Worm (Caenorhabditis elegans) whole organism, mixed stage, embryonic: ENCODE measurements around the gene mrps-34.

Source experiments
- M03D4.4 ChIP-seq: sonication (generic microtip); optimal IDR thresholded peaks from 2 replicates; lab custom pipeline; 2017; ENCODE audit warnings: mild to moderate bottlenecking, missing genetic modification characterization, missing compliant biosample characterization
- blmp-1 ChIP-seq: fragments of 150-350 bp; optimal IDR thresholded peaks from 2 replicates; lab custom pipeline; 2014; ENCODE audit warnings: missing biosample characterization, missing genetic modification characterization
- ces-1 ChIP-seq: fragments of 150-350 bp; optimal IDR thresholded peaks from 2 replicates; lab custom pipeline; 2014; ENCODE audit warnings: missing biosample characterization, missing genetic modification reagents, missing genetic modification characterization
- cnd-1 ChIP-seq: fragments of 200-800 bp; sonication (Bioruptor generic); optimal IDR thresholded peaks from 2 replicates; lab custom pipeline; 2018; ENCODE audit warnings: mild to moderate bottlenecking, missing genetic modification characterization, missing compliant biosample characterization
- drap-1 ChIP-seq: fragments of 200-800 bp; sonication (Bioruptor generic); optimal IDR thresholded peaks from 3 replicates; lab custom pipeline; 2018; ENCODE audit warnings: mild to moderate bottlenecking, missing genetic modification characterization, missing compliant biosample characterization
- elt-1 ChIP-seq: sonication (generic microtip); optimal IDR thresholded peaks from 2 replicates; lab custom pipeline; 2017; ENCODE audit warnings: missing genetic modification characterization, mild to moderate bottlenecking, missing compliant biosample characterization, antibody characterized with exemption, moderate library complexity, borderline replicate concordance; ENCODE audit not compliant: insufficient read depth
- elt-3 ChIP-seq: fragments of 150-350 bp; optimal IDR thresholded peaks from 2 replicates; lab custom pipeline; 2014; ENCODE audit warnings: missing biosample characterization, missing genetic modification characterization
- flh-1 ChIP-seq: fragments of 200-800 bp; sonication (Bioruptor generic); optimal IDR thresholded peaks from 2 replicates; lab custom pipeline; 2018; ENCODE audit warnings: mild to moderate bottlenecking, missing genetic modification characterization, moderate library complexity, missing compliant biosample characterization
- ham-2 ChIP-seq: fragments of 200-800 bp; sonication (Bioruptor generic); optimal IDR thresholded peaks from 2 replicates; lab custom pipeline; 2018; ENCODE audit warnings: mild to moderate bottlenecking, missing genetic modification characterization, missing compliant biosample characterization
- hlh-1 ChIP-seq: fragments of 150-350 bp; optimal IDR thresholded peaks from 2 replicates; lab custom pipeline; 2014; ENCODE audit warnings: missing biosample characterization, missing genetic modification reagents, missing genetic modification characterization
- lin-13 ChIP-seq: fragments of 150-350 bp; optimal IDR thresholded peaks from 2 replicates; lab custom pipeline; 2014; ENCODE audit warnings: missing biosample characterization, missing genetic modification characterization
- lin-32 ChIP-seq: fragments of 200-800 bp; sonication (Bioruptor generic); optimal IDR thresholded peaks from 2 replicates; lab custom pipeline; 2018; ENCODE audit warnings: mild to moderate bottlenecking, missing genetic modification characterization, missing compliant biosample characterization
- lsy-2 ChIP-seq: fragments of 150-350 bp; optimal IDR thresholded peaks from 2 replicates; lab custom pipeline; 2014; ENCODE audit warnings: missing biosample characterization, missing genetic modification characterization
- mep-1 ChIP-seq: fragments of 150-350 bp; optimal IDR thresholded peaks from 2 replicates; lab custom pipeline; 2017; ENCODE audit warnings: missing biosample characterization, missing genetic modification reagents, missing genetic modification characterization, inconsistent platforms
- mls-2 ChIP-seq: sonication (generic microtip); optimal IDR thresholded peaks from 2 replicates; lab custom pipeline; 2016; ENCODE audit warnings: mild to moderate bottlenecking, missing genetic modification characterization, moderate library complexity, missing compliant biosample characterization
- nhr-12 ChIP-seq: fragments of 150-350 bp; optimal IDR thresholded peaks from 2 replicates; lab custom pipeline; 2014; ENCODE audit warnings: missing biosample characterization, missing genetic modification characterization
- nhr-2 ChIP-seq: fragments of 150-350 bp; optimal IDR thresholded peaks from 2 replicates; lab custom pipeline; 2014; ENCODE audit warnings: missing biosample characterization, missing genetic modification characterization
- nhr-237 ChIP-seq: fragments of 150-350 bp; optimal IDR thresholded peaks from 2 replicates; lab custom pipeline; 2014; ENCODE audit warnings: missing biosample characterization, missing genetic modification characterization
- nhr-28 ChIP-seq: fragments of 150-350 bp; optimal IDR thresholded peaks from 2 replicates; lab custom pipeline; 2014; ENCODE audit warnings: missing biosample characterization, missing genetic modification characterization
- pha-4 ChIP-seq: fragments of 150-350 bp; optimal IDR thresholded peaks from 2 replicates; lab custom pipeline; 2018; ENCODE audit warnings: missing biosample characterization, missing genetic modification reagents, missing genetic modification characterization
- sem-2 ChIP-seq: fragments of 200-800 bp; sonication (Bioruptor generic); optimal IDR thresholded peaks from 2 replicates; lab custom pipeline; 2018; ENCODE audit warnings: mild to moderate bottlenecking, missing genetic modification characterization, missing compliant biosample characterization
- snpc-4 ChIP-seq: fragments of 150-350 bp; optimal IDR thresholded peaks from 2 replicates; lab custom pipeline; 2014; ENCODE audit warnings: missing biosample characterization, missing genetic modification characterization
- sptf-1 ChIP-seq: sonication (generic microtip); optimal IDR thresholded peaks from 2 replicates; lab custom pipeline; 2017; ENCODE audit warnings: mild to moderate bottlenecking, missing genetic modification characterization, moderate library complexity, missing compliant biosample characterization
- tbx-8 ChIP-seq: fragments of 200-800 bp; sonication (Bioruptor generic); optimal IDR thresholded peaks from 2 replicates; lab custom pipeline; 2018; ENCODE audit warnings: mild to moderate bottlenecking, missing genetic modification characterization, moderate library complexity, missing compliant biosample characterization
- unc-120 ChIP-seq: sonication (generic microtip); optimal IDR thresholded peaks from 2 replicates; lab custom pipeline; 2017; ENCODE audit warnings: missing genetic modification characterization, missing compliant biosample characterization; ENCODE audit not compliant: poor library complexity, severe bottlenecking
- unc-39 ChIP-seq: fragments of 150-350 bp; optimal IDR thresholded peaks from 2 replicates; lab custom pipeline; 2014; ENCODE audit warnings: missing biosample characterization, missing genetic modification characterization
- unc-62 ChIP-seq: fragments of 150-350 bp; optimal IDR thresholded peaks from 2 replicates; lab custom pipeline; 2014; ENCODE audit warnings: missing biosample characterization, missing genetic modification reagents, missing genetic modification characterization
- zip-8 ChIP-seq: fragments of 150-350 bp; optimal IDR thresholded peaks from 2 replicates; lab custom pipeline; 2014; ENCODE audit warnings: missing biosample characterization, missing genetic modification characterization

mrps-34 gene

ce11 chrIII:4561286-4561685 lies 19.0 kb upstream of the mrps-34 start:
- TF ChIP-seq elt-3 (tag; lab: Kevin White, UChicago) (no peak), lin-32 (GFP tag; lab: Kevin White, UChicago) (no peak), unc-62 (GFP tag; lab: Kevin White, UChicago) (no peak), sem-2 (GFP tag; lab: Kevin White, UChicago) (no peak), M03D4.4 (tag; lab: Kevin White, UChicago) (no peak), drap-1 (no peak), ham-2 (GFP tag; lab: Kevin White, UChicago) (no peak), elt-1 (no peak), snpc-4 (tag; lab: Kevin White, UChicago) (no peak)

- peak; percentile 41 for TF ChIP-seq lsy-2 (tag; lab: Kevin White, UChicago)
- peak; percentile 75 for TF ChIP-seq zip-8 (tag; lab: Kevin White, UChicago)
- TF ChIP-seq unc-120 (tag; lab: Kevin White, UChicago), result peak; percentile 28
- no peak for TF ChIP-seq nhr-12
- no peak for TF ChIP-seq nhr-237
- peak; percentile 86 for TF ChIP-seq hlh-1 (tag; lab: Kevin White, UChicago)
- no peak for TF ChIP-seq flh-1
- TF ChIP-seq mep-1 (tag; lab: Kevin White, UChicago), result peak; percentile 51
- TF ChIP-seq lin-13 (tag; lab: Kevin White, UChicago), result peak; percentile 8
- TF ChIP-seq sptf-1, result no peak
- TF ChIP-seq elt-1, result peak; percentile 15
- peak; percentile 69 for TF ChIP-seq unc-62 (GFP tag; lab: Kevin White, UChicago)
- TF ChIP-seq drap-1, result peak; percentile 3
- TF ChIP-seq unc-39, result no peak
- no peak for TF ChIP-seq cnd-1 (tag; lab: Kevin White, UChicago)
- no peak for TF ChIP-seq mls-2 (tag; lab: Kevin White, UChicago)
- peak; percentile 37 for TF ChIP-seq ces-1
Observed at ce11 chrIII:4560393-4560890, 18.2 kb upstream of the mrps-34 start.

- no peak for TF ChIP-seq sptf-1
- TF ChIP-seq ces-1, result peak; percentile 3
Observed at ce11 chrIII:4555345-4555744, 13.1 kb upstream of the mrps-34 start.

ce11 chrIII:4553316-4553715 lies 11.1 kb upstream of the mrps-34 start, which contains the start of gene imph-1:
Gene imph-1, plus strand, starts transcription at chrIII:4553616.
- TF ChIP-seq nhr-12 (no peak), nhr-2 (tag; lab: Kevin White, UChicago) (no peak), unc-39 (no peak), tbx-8 (GFP tag; lab: Kevin White, UChicago) (no peak)

- no peak for TF ChIP-seq ces-1
- TF ChIP-seq unc-120 (tag; lab: Kevin White, UChicago), result no peak
- no peak for TF ChIP-seq mls-2 (tag; lab: Kevin White, UChicago)
Observed at ce11 chrIII:4552872-4553271, 10.6 kb upstream of the mrps-34 start.

- TF ChIP-seq pha-4 (tag; lab: Kevin White, UChicago) (peak; percentile 33), unc-62 (GFP tag; lab: Kevin White, UChicago) (no peak), nhr-12 (no peak), ham-2 (GFP tag; lab: Kevin White, UChicago) (no peak)
Observed at ce11 chrIII:4551963-4552362, 9.7 kb upstream of the mrps-34 start.

- TF ChIP-seq cnd-1 (tag; lab: Kevin White, UChicago), result no peak
Observed at ce11 chrIII:4548739-4549138, 6.5 kb upstream of the mrps-34 start, which contains the start of gene M88.4. Gene M88.4, plus strand, starts transcription at chrIII:4549039.

- no peak for TF ChIP-seq lin-13 (tag; lab: Kevin White, UChicago)
- no peak for TF ChIP-seq mep-1 (tag; lab: Kevin White, UChicago)
- no peak for TF ChIP-seq mls-2 (tag; lab: Kevin White, UChicago)
- TF ChIP-seq elt-3 (tag; lab: Kevin White, UChicago), result no peak
- TF ChIP-seq unc-120 (tag; lab: Kevin White, UChicago), result no peak
- TF ChIP-seq drap-1, result no peak
- TF ChIP-seq tbx-8 (GFP tag; lab: Kevin White, UChicago), result no peak
- no peak for TF ChIP-seq blmp-1 (tag; lab: Kevin White, UChicago)
- no peak for TF ChIP-seq nhr-28 (tag; lab: Kevin White, UChicago)
- TF ChIP-seq snpc-4 (tag; lab: Kevin White, UChicago), result no peak
- TF ChIP-seq ces-1, result no peak
- no peak for TF ChIP-seq sptf-1
- no peak for TF ChIP-seq ham-2 (GFP tag; lab: Kevin White, UChicago)
Observed at ce11 chrIII:4544959-4545358, 2.7 kb upstream of the mrps-34 start, which contains the start of gene M88.3. Gene M88.3, minus strand, starts transcription at chrIII:4545059.
